Worm (Caenorhabditis elegans) whole organism, L1 larva: ENCODE data around the gene sup-9.
"Not testable (repeated sequence)": the region's sequence is repeated elsewhere in the genome, so short reads cannot be mapped to it uniquely, and the experiment has no call there.

Experiments
- C34B4.2 ChIP-seq: sonication (generic microtip); optimal IDR thresholded peaks from 2 replicates; lab custom pipeline; 2017; ENCODE audit warnings: mild to moderate bottlenecking, missing genetic modification characterization, missing compliant biosample characterization
- alr-1 ChIP-seq: fragments of 200-800 bp; sonication (Bioruptor generic); optimal IDR thresholded peaks from 2 replicates; lab custom pipeline; 2018; ENCODE audit warnings: borderline replicate concordance, mild to moderate bottlenecking, missing genetic modification characterization, missing compliant biosample characterization
- aly-2 ChIP-seq: fragments of 150-350 bp; optimal IDR thresholded peaks from 2 replicates; lab custom pipeline; 2014; ENCODE audit warnings: missing biosample characterization, missing genetic modification characterization
- ceh-8 ChIP-seq: fragments of 200-800 bp; sonication (Bioruptor generic); optimal IDR thresholded peaks from 2 replicates; lab custom pipeline; 2018; ENCODE audit warnings: mild to moderate bottlenecking, missing genetic modification characterization, moderate library complexity, missing compliant biosample characterization
- ceh-82 ChIP-seq, 3 experiments: fragments of 150-350 bp in 1 of 3; sonication (generic microtip) in 2 of 3; optimal IDR thresholded peaks; 2 replicates each; lab custom pipeline; 2014 to 2017; ENCODE audit warnings: missing biosample characterization in 3 of 3, missing genetic modification characterization in 3 of 3
- ceh-90 ChIP-seq: sonication (generic microtip); optimal IDR thresholded peaks from 2 replicates; lab custom pipeline; 2016; ENCODE audit warnings: missing genetic modification characterization, missing compliant biosample characterization
- efl-3 ChIP-seq: fragments of 200-800 bp; sonication (Bioruptor generic); optimal IDR thresholded peaks from 2 replicates; lab custom pipeline; 2018; ENCODE audit warnings: mild to moderate bottlenecking, missing genetic modification characterization, missing compliant biosample characterization
- elt-2 ChIP-seq: sonication (generic microtip); optimal IDR thresholded peaks from 2 replicates; lab custom pipeline; 2016; ENCODE audit warnings: missing genetic modification characterization, mild to moderate bottlenecking, inconsistent platforms, missing compliant biosample characterization, missing genetic modification reagents
- elt-3 ChIP-seq, 6 experiments: fragments of 150-350 bp in 1 of 6; sonication (generic microtip); optimal IDR thresholded peaks; 2 replicates each; lab custom pipeline; 2017 to 2018; ENCODE audit warnings: missing biosample characterization in 6 of 6, missing genetic modification characterization in 6 of 6, inconsistent platforms in 1 of 6
- hlh-17 ChIP-seq: fragments of 200-800 bp; sonication (Bioruptor generic); optimal IDR thresholded peaks from 2 replicates; lab custom pipeline; 2018; ENCODE audit warnings: missing genetic modification characterization, mild to moderate bottlenecking, missing compliant biosample characterization, moderate library complexity, borderline replicate concordance
- hpl-2 ChIP-seq: fragments of 150-350 bp; optimal IDR thresholded peaks from 2 replicates; lab custom pipeline; 2014; ENCODE audit warnings: missing biosample characterization, missing genetic modification reagents, missing genetic modification characterization
- jun-1 ChIP-seq: fragments of 150-350 bp; optimal IDR thresholded peaks from 2 replicates; lab custom pipeline; 2014; ENCODE audit warnings: missing biosample characterization, missing genetic modification reagents, missing genetic modification characterization
- lin-13 ChIP-seq: fragments of 150-350 bp; optimal IDR thresholded peaks from 2 replicates; lab custom pipeline; 2014; ENCODE audit warnings: missing biosample characterization, missing genetic modification reagents, missing genetic modification characterization
- lin-14 ChIP-seq: fragments of 200-800 bp; sonication (Bioruptor generic); optimal IDR thresholded peaks from 2 replicates; lab custom pipeline; 2018; ENCODE audit warnings: mild to moderate bottlenecking, missing genetic modification characterization, moderate library complexity, missing compliant biosample characterization
- lin-35 ChIP-seq, 2 experiments: fragments of 150-350 bp; optimal IDR thresholded peaks; 2 replicates each; lab custom pipeline; 2014; ENCODE audit warnings: missing biosample characterization in 2 of 2, missing genetic modification characterization in 2 of 2, missing genetic modification reagents in 2 of 2
- lsy-2 ChIP-seq, 2 experiments: fragments of 150-350 bp; optimal IDR thresholded peaks; 2 replicates each; lab custom pipeline; 2014; ENCODE audit warnings: missing biosample characterization in 2 of 2, missing genetic modification characterization in 2 of 2
- mab-9 ChIP-seq: fragments of 200-800 bp; sonication (Bioruptor generic); IDR thresholded peaks from 2 replicates; pipeline ENCODE4 v1.3.6; 2022; ENCODE audit warnings: missing genetic modification reagents, missing genetic modification characterization, missing compliant biosample characterization
- nhr-11 ChIP-seq: fragments of 150-350 bp; optimal IDR thresholded peaks from 2 replicates; lab custom pipeline; 2014; ENCODE audit warnings: missing biosample characterization, missing genetic modification characterization
- nhr-12 ChIP-seq: sonication (generic microtip); optimal IDR thresholded peaks from 2 replicates; lab custom pipeline; 2017; ENCODE audit warnings: missing biosample characterization, missing genetic modification characterization
- nhr-19 ChIP-seq: fragments of 200-800 bp; sonication (Bioruptor generic); conservative IDR thresholded peaks from 2 replicates; pipeline ENCODE4 v1.3.6; 2022; ENCODE audit warnings: missing genetic modification characterization, missing compliant biosample characterization
- nhr-20 ChIP-seq: sonication (generic microtip); optimal IDR thresholded peaks from 2 replicates; lab custom pipeline; 2016; ENCODE audit warnings: mild to moderate bottlenecking, missing genetic modification characterization, missing compliant biosample characterization
- nhr-76 ChIP-seq: sonication (generic microtip); optimal IDR thresholded peaks from 2 replicates; lab custom pipeline; 2017; ENCODE audit warnings: missing biosample characterization, missing genetic modification characterization
- nhr-85 ChIP-seq: sonication (generic microtip); peaks from one replicate; lab custom pipeline; 2016; ENCODE audit warnings: missing genetic modification characterization, inconsistent platforms, missing compliant biosample characterization
- pax-3 ChIP-seq: fragments of 200-800 bp; sonication (Bioruptor generic); optimal IDR thresholded peaks from 2 replicates; lab custom pipeline; 2018; ENCODE audit warnings: mild to moderate bottlenecking, missing genetic modification characterization, moderate library complexity, missing compliant biosample characterization
- rnt-1 ChIP-seq: sonication (generic microtip); optimal IDR thresholded peaks from 2 replicates; lab custom pipeline; 2016; ENCODE audit warnings: mild to moderate bottlenecking, missing genetic modification characterization, moderate library complexity, missing compliant biosample characterization
- skn-1 ChIP-seq: fragments of 150-350 bp; optimal IDR thresholded peaks from 2 replicates; lab custom pipeline; 2014; ENCODE audit warnings: missing biosample characterization, missing genetic modification characterization
- sptf-1 ChIP-seq: fragments of 150-350 bp; optimal IDR thresholded peaks from 2 replicates; lab custom pipeline; 2014; ENCODE audit warnings: missing biosample characterization, missing genetic modification characterization
- tbx-2 ChIP-seq: sonication (generic microtip); optimal IDR thresholded peaks from 2 replicates; lab custom pipeline; 2016; ENCODE audit warnings: missing genetic modification characterization, missing compliant biosample characterization
- tlp-1 ChIP-seq: fragments of 150-350 bp; optimal IDR thresholded peaks from 2 replicates; lab custom pipeline; 2014; ENCODE audit warnings: missing biosample characterization, missing genetic modification characterization
- unc-130 ChIP-seq: fragments of 150-350 bp; optimal IDR thresholded peaks from 2 replicates; lab custom pipeline; 2017; ENCODE audit warnings: missing biosample characterization, missing genetic modification characterization, inconsistent platforms
- unc-62 ChIP-seq: fragments of 150-350 bp; optimal IDR thresholded peaks from 2 replicates; lab custom pipeline; 2014; ENCODE audit warnings: missing biosample characterization, missing genetic modification reagents, missing genetic modification characterization
- unc-86 ChIP-seq: sonication (generic microtip); optimal IDR thresholded peaks from 2 replicates; lab custom pipeline; 2016; ENCODE audit warnings: missing genetic modification characterization, missing compliant biosample characterization
- xbp-1 ChIP-seq: sonication (generic microtip); optimal IDR thresholded peaks from 2 replicates; lab custom pipeline; 2016; ENCODE audit warnings: missing genetic modification characterization, missing compliant biosample characterization

The sup-9 gene

ce11 chrII:2649015-2649414 is 37.8 kb downstream of the sup-9 start (continued):
- TF ChIP-seq nhr-19 (GFP tag; lab: Robert Waterston, UW), result 0 out of 2 replicates have a peak, but pooled peaks have one; percentile 9
- peak; percentile 38 for TF ChIP-seq lin-13 (GFP tag; lab: Kevin White, UChicago)
- TF ChIP-seq ceh-90 (tag; lab: Kevin White, UChicago), result no peak
- peak; percentile 26 to 51 for TF ChIP-seq lsy-2 (tag; optimal IDR thresholded peaks at IDR 0.05; lab: Kevin White, UChicago)
- TF ChIP-seq lin-14, result peak; percentile 76
- TF ChIP-seq ceh-8 (GFP tag; lab: Kevin White, UChicago), result no peak
- TF ChIP-seq lin-35 (GFP tag; optimal IDR thresholded peaks at IDR 0.05; lab: Kevin White, UChicago), result peak; percentile 5 to 11
- TF ChIP-seq rnt-1 (tag; lab: Kevin White, UChicago), result peak; percentile 48
- TF ChIP-seq ceh-82 (tag; optimal IDR thresholded peaks at IDR 0.05; lab: Kevin White, UChicago), result no peak
- TF ChIP-seq nhr-11 (tag; lab: Kevin White, UChicago), result no peak
- peak; percentile 47 for TF ChIP-seq nhr-85 (tag; lab: Kevin White, UChicago)
- no peak for TF ChIP-seq jun-1
- TF ChIP-seq skn-1, result peak; percentile 27

ce11 chrII:2646756-2647155 is 40.1 kb downstream of the sup-9 start, which contains the start of gene F22E5.12:
Gene F22E5.12 (minus strand): TSS chrII:2646856.
- TF ChIP-seq xbp-1 (tag; lab: Kevin White, UChicago), result peak; percentile 2

- no peak for TF ChIP-seq elt-2 (tag; lab: Kevin White, UChicago)
- no peak for TF ChIP-seq nhr-11 (tag; lab: Kevin White, UChicago)
- no peak for TF ChIP-seq elt-3 (tag; optimal IDR thresholded peaks at IDR 0.05; lab: Kevin White, UChicago)
- no peak for TF ChIP-seq nhr-20 (tag; lab: Kevin White, UChicago)
- TF ChIP-seq C34B4.2, result no peak
- no peak for TF ChIP-seq hpl-2 (GFP tag; lab: Kevin White, UChicago)
- no peak for TF ChIP-seq ceh-90 (tag; lab: Kevin White, UChicago)
- no peak for TF ChIP-seq mab-9
Measured at ce11 chrII:2644498-2644897, 42.3 kb downstream of the sup-9 start, which contains the start of gene F22E5.11. Gene F22E5.11 (minus strand): TSS chrII:2644598.

- TF ChIP-seq nhr-12 (no peak), unc-130 (tag; lab: Kevin White, UChicago) (no peak)
Measured at ce11 chrII:2641777-2642176, 45.0 kb downstream of the sup-9 start, which contains the start of gene F22E5.7. Gene F22E5.7 (plus strand): TSS chrII:2642077.

ce11 chrII:2640982-2641381 is 45.8 kb downstream of the sup-9 start, which contains the start of gene F22E5.23:
Gene F22E5.23 (plus strand): TSS chrII:2641282.
- TF ChIP-seq unc-130 (tag; lab: Kevin White, UChicago), result no peak
- no peak for TF ChIP-seq efl-3 (GFP tag; lab: Kevin White, UChicago)
- TF ChIP-seq hlh-17 (GFP tag; lab: Kevin White, UChicago), result no peak
- no peak for TF ChIP-seq nhr-76
- TF ChIP-seq alr-1, result no peak
- no peak for TF ChIP-seq rnt-1 (tag; lab: Kevin White, UChicago)
- TF ChIP-seq pax-3 (tag; lab: Kevin White, UChicago), result no peak
- no peak for TF ChIP-seq unc-62
- no peak for TF ChIP-seq C34B4.2
- TF ChIP-seq tbx-2, result no peak
- TF ChIP-seq sptf-1 (tag; lab: Kevin White, UChicago), result no peak
- no peak for TF ChIP-seq ceh-82 (tag; optimal IDR thresholded peaks at IDR 0.05; lab: Kevin White, UChicago)

ce11 chrII:2639401-2640088 is 47.3 kb downstream of the sup-9 start, which contains the start of gene F22E5.8:
Gene F22E5.8 (plus strand): TSS chrII:2640038.
- not testable (repeated sequence) for TF ChIP-seq unc-86; aly-2 (tag; lab: Kevin White, UChicago); tlp-1 (tag; lab: Kevin White, UChicago)
